Worm (Caenorhabditis elegans): ENCODE data around the gene C46C11.3.
A peak's percentile ranks its signal among the peaks of the same experiment; 100 is the strongest.

C46C11.3 gene

DNA sequence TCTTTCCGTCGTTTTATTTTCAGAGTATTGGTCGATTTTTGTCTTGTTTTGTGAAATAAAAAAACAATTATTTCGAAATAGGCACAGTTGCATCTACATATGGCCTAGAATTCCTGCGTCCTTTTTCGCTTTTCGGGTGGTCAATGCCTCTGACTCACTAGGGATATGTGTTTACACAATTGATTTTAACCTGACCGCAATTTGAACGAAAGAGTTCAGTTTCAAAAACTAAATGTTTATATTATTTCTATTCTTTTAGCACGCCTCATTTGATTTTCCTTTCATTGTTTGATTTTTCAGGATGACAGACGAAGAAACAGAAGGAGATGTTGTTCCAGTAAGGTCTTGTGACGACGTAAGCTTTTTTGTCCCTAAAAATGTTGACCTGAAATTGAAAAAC lies 45.7 kb downstream of the C46C11.3 start, which contains the start of gene mfsd-12:
mfsd-12 (plus strand) TSS at position 301 of the 400 bp plus-strand sequence.
- TF ChIP-seq ama-1 (optimal IDR thresholded peaks at IDR 0.05) (no peak), nhr-77 (tag; optimal IDR thresholded peaks at IDR 0.05) (no peak), zag-1 (tag; optimal IDR thresholded peaks at IDR 0.05) (no peak), lin-39 (tag; optimal IDR thresholded peaks at IDR 0.05) (no peak), nhr-25 (tag; optimal IDR thresholded peaks at IDR 0.05) (no peak), pha-4 (tag; optimal IDR thresholded peaks at IDR 0.05) (peak; percentile 7), elt-3 (tag; optimal IDR thresholded peaks at IDR 0.05) (no peak), egl-27 (tag; optimal IDR thresholded peaks at IDR 0.05) (no peak)

DNA sequence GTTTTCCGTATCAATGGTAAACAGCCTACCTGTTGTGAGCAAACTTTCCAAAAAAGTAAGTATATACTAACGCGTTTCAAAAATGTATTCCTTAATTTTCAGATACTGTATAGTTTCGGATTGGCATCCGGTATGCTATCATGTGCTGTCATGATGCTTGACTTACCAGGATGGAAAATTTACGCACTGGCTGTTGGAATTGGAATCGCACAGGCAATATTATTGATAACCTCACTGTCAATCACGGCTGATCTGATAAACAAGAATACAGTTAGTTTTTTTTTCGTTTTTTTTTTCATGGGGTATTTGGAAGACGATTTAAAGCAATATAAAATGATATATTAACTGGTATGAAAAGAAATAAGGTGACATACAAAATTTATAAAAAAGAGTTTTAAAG lies 49.7 kb downstream of the C46C11.3 start:
- TF ChIP-seq ztf-4 (tag; optimal IDR thresholded peaks at IDR 0.05) (no peak), elt-2 (tag; optimal IDR thresholded peaks at IDR 0.05) (peak; percentile 48), nfya-1 (tag; optimal IDR thresholded peaks at IDR 0.05; ENCODE audit: insufficient read depth) (no peak), fkh-2 (tag; optimal IDR thresholded peaks at IDR 0.05) (no peak), nhr-76 (tag; optimal IDR thresholded peaks at IDR 0.05) (no peak), zag-1 (tag; optimal IDR thresholded peaks at IDR 0.05) (no peak), mdl-1 (tag; optimal IDR thresholded peaks at IDR 0.05) (no peak)

DNA sequence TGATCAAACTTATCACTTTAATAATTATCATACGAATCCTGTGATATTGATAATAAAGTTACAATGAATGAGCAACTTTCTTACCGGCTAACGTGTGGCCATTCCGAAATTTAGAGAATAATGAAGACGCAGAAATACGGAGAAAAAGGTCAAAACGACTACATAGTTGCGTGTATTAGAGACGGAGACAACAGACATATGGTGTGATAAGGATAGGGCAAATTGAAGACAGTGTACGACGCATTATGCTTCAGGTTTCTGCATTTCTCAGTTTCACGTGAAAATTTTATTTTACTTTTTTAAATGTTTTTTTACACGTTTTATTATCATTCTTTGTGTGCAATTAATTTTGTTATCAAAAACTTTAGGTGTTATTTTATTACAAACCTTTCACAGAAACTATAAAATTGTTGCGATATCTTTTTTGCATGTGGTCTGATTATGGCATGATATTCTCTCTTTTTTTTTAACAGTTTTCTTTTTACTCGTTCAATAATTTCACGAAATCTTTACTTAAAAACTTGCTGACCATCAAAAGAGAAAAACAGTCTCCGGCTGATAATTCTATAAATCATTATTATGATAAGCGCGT lies 51.1 kb downstream of the C46C11.3 start, which contains the start of gene tmem-135:
tmem-135 (plus strand) TSS at position 542 of the 592 bp plus-strand sequence.
- TF ChIP-seq tbx-2 (tag; optimal IDR thresholded peaks at IDR 0.05) = no peak
- TF ChIP-seq sea-2 (GFP tag; optimal IDR thresholded peaks at IDR 0.05) = no peak
- no peak for TF ChIP-seq ama-1 (optimal IDR thresholded peaks at IDR 0.05)
- TF ChIP-seq elt-2 (tag; optimal IDR thresholded peaks at IDR 0.05) = peak; percentile 73
- no peak for TF ChIP-seq ceh-9 (tag; optimal IDR thresholded peaks at IDR 0.05)
- peak; percentile 42 for TF ChIP-seq pqm-1 (tag; optimal IDR thresholded peaks at IDR 0.05)

DNA sequence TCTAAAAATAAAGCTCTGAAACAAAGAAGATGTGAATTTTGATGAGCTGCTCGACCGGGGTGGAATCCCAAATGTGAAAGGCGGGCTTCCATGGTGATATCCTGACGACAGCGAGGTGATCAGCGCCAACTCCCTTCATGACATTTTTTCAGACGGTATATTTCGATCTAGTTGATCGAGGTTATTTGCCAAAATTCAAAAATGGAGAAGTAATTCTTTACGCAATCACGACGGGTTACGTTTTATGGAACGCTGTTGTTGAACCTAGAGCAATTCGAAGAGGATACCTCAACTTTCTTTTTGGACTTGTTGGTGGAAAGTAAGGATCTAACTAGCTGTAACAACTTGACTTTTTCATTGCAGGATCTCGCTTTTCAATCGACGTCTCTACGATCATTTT lies 54.6 kb downstream of the C46C11.3 start:
- TF ChIP-seq daf-12 (tag; optimal IDR thresholded peaks at IDR 0.05) (no peak), sea-2 (GFP tag; optimal IDR thresholded peaks at IDR 0.05) (no peak), ZK546.5 (tag; optimal IDR thresholded peaks at IDR 0.05) (no peak), hmg-11 (tag; optimal IDR thresholded peaks at IDR 0.05) (no peak), nhr-43 (tag; optimal IDR thresholded peaks at IDR 0.05; ENCODE audit: poor library complexity, severe bottlenecking) (no peak), nhr-77 (tag; optimal IDR thresholded peaks at IDR 0.05) (no peak), fos-1 (tag; optimal IDR thresholded peaks at IDR 0.05) (no peak), skn-1 (tag; optimal IDR thresholded peaks at IDR 0.05) (no peak), elt-1 (tag; optimal IDR thresholded peaks at IDR 0.05) (no peak), elt-2 (tag; optimal IDR thresholded peaks at IDR 0.05) (no peak), lin-15B (tag; optimal IDR thresholded peaks at IDR 0.05) (no peak), nhr-237 (tag; optimal IDR thresholded peaks at IDR 0.05) (no peak)

DNA sequence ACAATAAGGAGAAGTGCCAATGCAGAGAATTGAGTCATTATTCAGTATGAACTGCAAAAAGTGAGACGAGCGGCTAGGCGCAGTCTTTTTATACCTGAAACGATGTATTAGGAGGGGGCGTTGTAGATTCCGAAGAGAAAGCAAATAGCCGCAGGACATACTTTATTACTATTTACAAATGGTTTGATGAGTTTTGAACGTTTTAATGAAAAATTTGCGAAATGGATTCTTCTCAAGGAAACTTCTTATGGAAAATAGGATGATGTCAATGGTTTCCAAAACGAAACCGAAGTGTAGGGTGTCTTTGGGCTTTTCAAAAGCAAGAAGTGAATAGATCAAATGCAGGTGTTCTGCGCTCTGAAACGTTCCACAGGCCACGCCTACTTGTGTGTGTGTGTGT lies 55.9 kb downstream of the C46C11.3 start, which contains the start of gene flp-11:
flp-11 (minus strand) TSS at position 101 of the 400 bp plus-strand sequence.
- TF ChIP-seq ztf-11 (tag; optimal IDR thresholded peaks at IDR 0.05) (no peak), mdl-1 (tag; optimal IDR thresholded peaks at IDR 0.05) (no peak)

All from whole organism, L3 larva.